Fruit fly (Drosophila melanogaster): ENCODE data around the gene CG12617.

CG12617 gene

DNA sequence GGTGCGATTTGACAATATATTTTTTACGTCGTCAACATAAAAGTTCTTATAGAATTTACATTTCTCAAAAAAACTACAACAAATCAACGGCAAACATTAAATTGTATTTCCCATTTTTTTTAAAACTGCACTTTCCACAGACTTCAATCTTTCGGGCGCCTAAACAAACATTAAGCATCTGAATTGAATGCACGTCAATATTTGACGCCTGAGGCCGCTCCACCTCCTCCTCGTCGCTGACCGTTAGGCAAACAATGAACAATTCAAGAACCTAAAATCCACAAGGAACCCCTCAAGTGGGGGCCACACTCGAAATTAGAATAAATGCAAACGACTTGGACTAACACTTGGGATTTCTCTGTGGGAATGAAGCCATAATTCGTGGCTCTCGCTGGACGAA lies 32.9 kb downstream of the CG12617 start (continued):
- peak; percentile 26 for TF ChIP-seq Asciz (GFP tag; optimal IDR thresholded peaks at IDR 0.05)
- no peak for TF ChIP-seq caup (GFP tag; optimal IDR thresholded peaks at IDR 0.05; ENCODE audit: severe bottlenecking)
- TF ChIP-seq HHEX (GFP tag; optimal IDR thresholded peaks at IDR 0.05) = no peak
- no peak for TF ChIP-seq CG5953 (GFP tag; IDR thresholded peaks at IDR 0.05)
- TF ChIP-seq fd64A (GFP tag; optimal IDR thresholded peaks at IDR 0.05) = peak; percentile 54
- no peak for TF ChIP-seq mirr (GFP tag; optimal IDR thresholded peaks at IDR 0.05)
- TF ChIP-seq CG2875 (GFP tag; optimal IDR thresholded peaks at IDR 0.05) = peak; percentile 69
- TF ChIP-seq CG17829 (tag; optimal IDR thresholded peaks at IDR 0.05) = no peak
- TF ChIP-seq eve (GFP tag; optimal IDR thresholded peaks at IDR 0.05) = no peak
- TF ChIP-seq Sox102F (GFP tag; optimal IDR thresholded peaks at IDR 0.05) = peak; percentile 43
- TF ChIP-seq Camta (GFP tag; optimal IDR thresholded peaks at IDR 0.05) = peak; percentile 22
- no peak for TF ChIP-seq CG17912 (GFP tag; optimal IDR thresholded peaks at IDR 0.05)
- no peak for TF ChIP-seq CG14860 (GFP tag; IDR thresholded peaks at IDR 0.05; ENCODE audit: partially characterized antibody)
- peak; percentile 57 for TF ChIP-seq CG1603 (tag; optimal IDR thresholded peaks at IDR 0.05)
- TF ChIP-seq ap (GFP tag; IDR thresholded peaks at IDR 0.05) = 0 out of 2 replicates have a peak, but pooled peaks have one; percentile 13
- no peak for TF ChIP-seq CG4360 (GFP tag; IDR thresholded peaks at IDR 0.05)
- no peak for TF ChIP-seq dpn (GFP tag; optimal IDR thresholded peaks at IDR 0.05)
- TF ChIP-seq usp (GFP tag; optimal IDR thresholded peaks at IDR 0.05) = no peak
- TF ChIP-seq CG17359 (tag; optimal IDR thresholded peaks at IDR 0.05) = peak; percentile 43
- peak in 1 of 2 experiments; percentile 66 for TF ChIP-seq bsh (GFP tag; optimal IDR thresholded peaks at IDR 0.05)
- peak; percentile 36 for TF ChIP-seq ac (GFP tag; optimal IDR thresholded peaks at IDR 0.05)
- no peak for TF ChIP-seq CG12391 (tag; optimal IDR thresholded peaks at IDR 0.05)
- TF ChIP-seq Drgx (GFP tag; IDR thresholded peaks at IDR 0.05) = no peak
- TF ChIP-seq ATbp (GFP tag; optimal IDR thresholded peaks at IDR 0.05) = peak; percentile 67
- no peak for TF ChIP-seq inv (GFP tag; IDR thresholded peaks at IDR 0.05; ENCODE audit: partially characterized antibody)
- TF ChIP-seq Mes4 (GFP tag; optimal IDR thresholded peaks at IDR 0.05) = no peak
- no peak for TF ChIP-seq zfh2 (GFP tag; optimal IDR thresholded peaks at IDR 0.05)
- no peak for TF ChIP-seq Six4 (GFP tag; optimal IDR thresholded peaks at IDR 0.05)
- no peak for TF ChIP-seq kay (GFP tag; optimal IDR thresholded peaks at IDR 0.05)
- TF ChIP-seq CG17802 (tag; optimal IDR thresholded peaks at IDR 0.05) = peak; percentile 17
- TF ChIP-seq ara (GFP tag; IDR thresholded peaks at IDR 0.05) = peak; percentile 25; the same call in 1 of the 2 replicates
- no peak for TF ChIP-seq her (GFP tag; optimal IDR thresholded peaks at IDR 0.05)
- TF ChIP-seq Ets65A (GFP tag) = no peak
- no peak for TF ChIP-seq toy (GFP tag; IDR thresholded peaks at IDR 0.05)
- TF ChIP-seq Opbp (GFP tag; IDR thresholded peaks at IDR 0.05; ENCODE audit: partially characterized antibody) = no peak

DNA sequence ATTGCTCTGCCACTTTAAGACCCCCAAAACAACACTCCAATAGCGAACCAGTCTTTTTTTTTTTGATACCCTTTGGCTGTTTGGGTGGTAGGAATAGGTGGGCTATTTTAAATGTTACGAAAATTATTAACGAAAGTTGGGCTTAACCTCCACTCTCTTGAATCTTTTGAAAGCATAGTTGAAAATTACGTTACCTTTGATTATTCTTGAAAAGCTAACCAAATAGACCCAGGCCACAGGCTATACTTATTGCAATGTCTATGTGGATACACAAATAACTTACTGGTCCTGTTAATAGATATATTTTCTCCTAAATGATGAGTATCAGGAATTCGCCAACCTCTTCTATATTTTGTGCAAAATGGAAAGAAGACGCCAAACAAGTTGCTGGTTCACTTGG lies 33.5 kb downstream of the CG12617 start:
- no peak for TF ChIP-seq btn (GFP tag; optimal IDR thresholded peaks at IDR 0.05)
- peak; percentile 36; the same call in 1 of the 2 replicates for TF ChIP-seq Drgx (GFP tag; IDR thresholded peaks at IDR 0.05)
- no peak for TF ChIP-seq z (GFP tag; IDR thresholded peaks at IDR 0.05)

DNA sequence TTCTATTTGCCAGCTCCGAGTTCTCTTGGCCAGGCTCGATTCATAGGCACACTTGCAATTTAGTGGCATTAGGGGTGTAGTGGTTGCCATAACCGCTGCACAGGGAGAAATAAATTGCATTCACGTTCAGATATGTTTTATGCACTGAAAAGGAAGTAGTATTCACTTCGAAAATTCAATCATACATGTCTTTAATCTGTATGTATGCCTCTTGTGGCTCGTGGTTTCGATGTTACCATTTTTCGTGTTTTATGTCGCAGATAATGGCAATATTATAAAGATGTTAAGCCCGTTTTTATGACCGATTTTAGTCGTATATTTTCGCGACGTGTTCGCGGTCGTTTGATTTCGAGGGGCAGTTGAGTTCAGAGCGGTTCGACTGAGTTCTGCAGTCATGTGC lies 34.1 kb downstream of the CG12617 start:
- TF ChIP-seq bsh (GFP tag; optimal IDR thresholded peaks at IDR 0.05) (peak in 1 of 2 experiments; percentile 4), bbx (GFP tag; IDR thresholded peaks at IDR 0.05; ENCODE audit: partially characterized antibody) (no peak), zfh1 (GFP tag; IDR thresholded peaks at IDR 0.05) (no peak), bowl (GFP tag; IDR thresholded peaks at IDR 0.05) (no peak), toy (GFP tag; IDR thresholded peaks at IDR 0.05) (no peak), CG15011 (GFP tag; optimal IDR thresholded peaks at IDR 0.05) (no peak), CG32772 (GFP tag; IDR thresholded peaks at IDR 0.05) (no peak), H2.0 (GFP tag; IDR thresholded peaks at IDR 0.05) (no peak), cg (GFP tag; optimal IDR thresholded peaks at IDR 0.05) (no peak), CG2199 (GFP tag; IDR thresholded peaks at IDR 0.05) (0 out of 3 replicates have a peak, but pooled peaks have one; percentile 30), CG8359 (GFP tag; optimal IDR thresholded peaks at IDR 0.05; ENCODE audit: borderline replicate concordance) (no peak), Drgx (GFP tag; IDR thresholded peaks at IDR 0.05) (peak; percentile 72)
